Fruit fly (Drosophila melanogaster) whole organism, embryonic: Measurements from ENCODE around the gene CG31468.

Experiments
- Ada2b ChIP-seq: fragments of 200-800 bp; sonication (Bioruptor generic); IDR thresholded peaks from 2 replicates; pipeline ENCODE4 v1.3.6; 2022; ENCODE audit warnings: missing biosample characterization, missing genetic modification characterization
- CG11723 ChIP-seq: fragments of 200-800 bp; sonication (Bioruptor generic); optimal IDR thresholded peaks from 2 replicates; lab custom pipeline; 2017; ENCODE audit warnings: missing biosample characterization, mild to moderate bottlenecking, missing genetic modification characterization
- CG15601 ChIP-seq: fragments of 200-800 bp; sonication (Bioruptor generic); optimal IDR thresholded peaks from 3 replicates; lab custom pipeline; 2019; ENCODE audit warnings: missing biosample characterization, mild to moderate bottlenecking, missing genetic modification characterization, moderate library complexity
- CG17829 ChIP-seq: fragments of 200-800 bp; optimal IDR thresholded peaks from 2 replicates; lab custom pipeline; 2019; ENCODE audit warnings: missing biosample characterization, mild to moderate bottlenecking, missing genetic modification characterization, moderate library complexity
- CG18619 ChIP-seq: fragments of 200-800 bp; sonication (Bioruptor generic); optimal IDR thresholded peaks from 3 replicates; lab custom pipeline; 2017; ENCODE audit warnings: missing biosample characterization, mild to moderate bottlenecking, missing genetic modification characterization
- CG33213 ChIP-seq: fragments of 200-800 bp; sonication (Bioruptor generic); optimal IDR thresholded peaks from 3 replicates; lab custom pipeline; 2016; ENCODE audit warnings: missing biosample characterization, missing genetic modification characterization
- CG34224 ChIP-seq: fragments of 200-800 bp; sonication (Bioruptor generic); IDR thresholded peaks from 3 replicates; pipeline ENCODE4 v1.3.6; 2022; ENCODE audit warnings: missing biosample characterization, missing genetic modification characterization; ENCODE audit not compliant: partially characterized antibody
- CG6654 ChIP-seq: fragments of 200-800 bp; sonication (Bioruptor generic); optimal IDR thresholded peaks from 2 replicates; lab custom pipeline; 2017; ENCODE audit warnings: missing biosample characterization, mild to moderate bottlenecking, missing genetic modification characterization
- CG6689 ChIP-seq: fragments of 200-800 bp; sonication (Bioruptor generic); IDR thresholded peaks from 2 replicates; pipeline ENCODE4 v1.3.6; 2022; ENCODE audit warnings: missing biosample characterization, missing genetic modification characterization
- CG7963 ChIP-seq: fragments of 200-800 bp; sonication (Bioruptor generic); IDR thresholded peaks from 3 replicates; pipeline ENCODE4 v1.3.6; 2022; ENCODE audit warnings: missing biosample characterization, missing genetic modification characterization; ENCODE audit not compliant: partially characterized antibody
- CG8089 ChIP-seq: fragments of 200-800 bp; sonication (Bioruptor generic); optimal IDR thresholded peaks from 3 replicates; lab custom pipeline; 2016; ENCODE audit warnings: missing biosample characterization, missing genetic modification characterization
- CG8290 ChIP-seq, 3 experiments: fragments of 200-800 bp; sonication (Bioruptor generic); optimal IDR thresholded peaks; 2 replicates each; lab custom pipeline; 2016 to 2019; ENCODE audit warnings: missing biosample characterization in 3 of 3, missing genetic modification characterization in 3 of 3, mild to moderate bottlenecking in 2 of 3, moderate library complexity in 1 of 3
- CG8924 ChIP-seq: fragments of 200-800 bp; optimal IDR thresholded peaks from 3 replicates; lab custom pipeline; 2019; ENCODE audit warnings: missing biosample characterization, mild to moderate bottlenecking, missing genetic modification characterization, moderate library complexity
- CG9437 ChIP-seq: fragments of 200-800 bp; sonication (Bioruptor generic); optimal IDR thresholded peaks from 2 replicates; lab custom pipeline; 2018; ENCODE audit warnings: missing biosample characterization, mild to moderate bottlenecking, missing genetic modification characterization
- Dll ChIP-seq: fragments of 200-800 bp; sonication (Bioruptor generic); IDR thresholded peaks from 4 replicates; pipeline ENCODE4 v1.3.6; 2022; ENCODE audit warnings: missing biosample characterization, missing genetic modification characterization; ENCODE audit not compliant: partially characterized antibody
- ERR ChIP-seq: fragments of 200-800 bp; sonication (Bioruptor generic); optimal IDR thresholded peaks from 2 replicates; lab custom pipeline; 2016; ENCODE audit warnings: missing biosample characterization, missing genetic modification characterization
- Hey ChIP-seq: fragments of 200-800 bp; sonication (Bioruptor generic); optimal IDR thresholded peaks from 3 replicates; lab custom pipeline; 2018; ENCODE audit warnings: missing biosample characterization, mild to moderate bottlenecking, missing genetic modification characterization
- Hr51 ChIP-seq, 2 experiments: fragments of 200-800 bp; sonication (Bioruptor generic); optimal IDR thresholded peaks; 2 replicates in 1 of 2; 3 replicates in 1 of 2; lab custom pipeline; 2016 to 2018; ENCODE audit warnings: missing biosample characterization in 2 of 2, missing genetic modification characterization in 2 of 2, mild to moderate bottlenecking in 1 of 2, moderate library complexity in 1 of 2
- Mes4 ChIP-seq: fragments of 200-800 bp; sonication (Bioruptor generic); optimal IDR thresholded peaks from 2 replicates; lab custom pipeline; 2016; ENCODE audit warnings: missing biosample characterization, missing genetic modification characterization
- Nf-YB ChIP-seq: fragments of 200-800 bp; sonication (Bioruptor generic); optimal IDR thresholded peaks from 3 replicates; lab custom pipeline; 2019; ENCODE audit warnings: missing biosample characterization, mild to moderate bottlenecking, missing genetic modification characterization, moderate library complexity
- Oli ChIP-seq: fragments of 200-800 bp; sonication (Bioruptor generic); optimal IDR thresholded peaks from 2 replicates; lab custom pipeline; 2018; ENCODE audit warnings: missing biosample characterization, mild to moderate bottlenecking, missing genetic modification characterization, moderate library complexity
- Sin3A ChIP-seq: fragments of >200 bp; optimal IDR thresholded peaks from 2 replicates; lab custom pipeline; 2018
- Spps ChIP-seq: fragments of 200-800 bp; sonication (Bioruptor generic); optimal IDR thresholded peaks from 2 replicates; lab custom pipeline; 2018; ENCODE audit warnings: missing biosample characterization, mild to moderate bottlenecking, missing genetic modification characterization
- Sry-β ChIP-seq: fragments of 200-800 bp; sonication (Bioruptor generic); optimal IDR thresholded peaks from 2 replicates; lab custom pipeline; 2018; ENCODE audit warnings: missing biosample characterization, mild to moderate bottlenecking, missing genetic modification characterization, moderate library complexity
- Ssrp ChIP-seq: fragments of 200-800 bp; sonication (Bioruptor generic); optimal IDR thresholded peaks from 2 replicates; lab custom pipeline; 2018; ENCODE audit warnings: missing biosample characterization, mild to moderate bottlenecking, missing genetic modification characterization, moderate library complexity
- TFAM ChIP-seq: fragments of 200-800 bp; sonication (Bioruptor generic); optimal IDR thresholded peaks from 2 replicates; lab custom pipeline; 2017; ENCODE audit warnings: missing biosample characterization, missing genetic modification characterization, inconsistent platforms
- abd-A ChIP-seq: fragments of 200-800 bp; sonication (Bioruptor generic); optimal IDR thresholded peaks from 3 replicates; lab custom pipeline; 2019; ENCODE audit warnings: missing biosample characterization, mild to moderate bottlenecking, missing genetic modification characterization, moderate library complexity
- al ChIP-seq: fragments of 200-800 bp; sonication (Bioruptor generic); IDR thresholded peaks from 2 replicates; pipeline ENCODE4 v1.3.6; 2022; ENCODE audit warnings: missing biosample characterization, missing genetic modification characterization
- ase ChIP-seq: fragments of 200-800 bp; sonication (Bioruptor generic); IDR thresholded peaks from 3 replicates; pipeline ENCODE4 v1.3.6; 2022; ENCODE audit warnings: missing biosample characterization, missing genetic modification characterization
- bsh ChIP-seq, 2 experiments: fragments of 200-800 bp; sonication (Bioruptor generic); optimal IDR thresholded peaks; 2 replicates each; lab custom pipeline; 2017 to 2018; ENCODE audit warnings: mild to moderate bottlenecking in 2 of 2, missing biosample characterization in 2 of 2, missing genetic modification characterization in 2 of 2, moderate library complexity in 1 of 2
- cato ChIP-seq: fragments of 200-800 bp; sonication (Bioruptor generic); optimal IDR thresholded peaks from 2 replicates; lab custom pipeline; 2016; ENCODE audit warnings: missing biosample characterization, missing genetic modification characterization, borderline replicate concordance
- chif ChIP-seq, 2 experiments: fragments of 200-800 bp; sonication (Bioruptor generic); optimal IDR thresholded peaks; 3 replicates each; lab custom pipeline; 2016; ENCODE audit warnings: missing biosample characterization in 2 of 2, missing genetic modification characterization in 2 of 2
- chinmo ChIP-seq: fragments of 200-800 bp; sonication (Bioruptor generic); IDR thresholded peaks from 4 replicates; pipeline ENCODE4 v1.3.6; 2022; ENCODE audit warnings: missing biosample characterization, missing genetic modification characterization; ENCODE audit not compliant: partially characterized antibody
- chm ChIP-seq: fragments of 200-800 bp; sonication (Bioruptor generic); IDR thresholded peaks from 2 replicates; pipeline ENCODE4 v1.3.6; 2022; ENCODE audit warnings: missing biosample characterization, missing genetic modification characterization
- da ChIP-seq: fragments of 200-800 bp; sonication (Bioruptor generic); optimal IDR thresholded peaks from 2 replicates; lab custom pipeline; 2016; ENCODE audit warnings: missing biosample characterization, missing genetic modification characterization
- danr ChIP-seq: fragments of 200-800 bp; sonication (Bioruptor generic); IDR thresholded peaks from 2 replicates; pipeline ENCODE4 v1.3.6; 2022; ENCODE audit warnings: missing biosample characterization, missing genetic modification characterization
- dmrt11E ChIP-seq: fragments of 200-800 bp; sonication (Bioruptor generic); optimal IDR thresholded peaks from 3 replicates; lab custom pipeline; 2018; ENCODE audit warnings: missing biosample characterization, mild to moderate bottlenecking, missing genetic modification characterization, moderate library complexity
- gem ChIP-seq: fragments of 200-800 bp; sonication (Bioruptor generic); optimal IDR thresholded peaks from 2 replicates; lab custom pipeline; 2019; ENCODE audit warnings: missing biosample characterization, mild to moderate bottlenecking, missing genetic modification characterization, moderate library complexity
- ham ChIP-seq: fragments of 200-800 bp; sonication (Bioruptor generic); IDR thresholded peaks from 2 replicates; pipeline ENCODE4 v1.3.6; 2022; ENCODE audit warnings: missing biosample characterization, missing genetic modification characterization
- ind ChIP-seq: fragments of 200-800 bp; sonication (Bioruptor generic); optimal IDR thresholded peaks from 3 replicates; lab custom pipeline; 2016; ENCODE audit warnings: missing biosample characterization, missing genetic modification characterization
- kah ChIP-seq: fragments of 200-800 bp; sonication (Bioruptor generic); optimal IDR thresholded peaks from 2 replicates; lab custom pipeline; 2018; ENCODE audit warnings: missing biosample characterization, mild to moderate bottlenecking, missing genetic modification characterization
- lab ChIP-seq: fragments of 200-800 bp; sonication (Bioruptor generic); optimal IDR thresholded peaks from 3 replicates; lab custom pipeline; 2017; ENCODE audit warnings: missing biosample characterization, missing genetic modification characterization, mild to moderate bottlenecking, moderate library complexity, missing genetic modification reagents
- maf-S ChIP-seq: fragments of 200-800 bp; sonication (Bioruptor generic); optimal IDR thresholded peaks from 2 replicates; lab custom pipeline; 2016; ENCODE audit warnings: missing biosample characterization, missing genetic modification characterization
- nau ChIP-seq: fragments of 200-800 bp; sonication (Bioruptor generic); optimal IDR thresholded peaks from 3 replicates; lab custom pipeline; 2017; ENCODE audit warnings: missing biosample characterization, mild to moderate bottlenecking, missing genetic modification characterization, missing genetic modification reagents
- onecut ChIP-seq: fragments of 200-800 bp; sonication (Bioruptor generic); IDR thresholded peaks from 2 replicates; pipeline ENCODE4 v1.3.6; 2022; ENCODE audit warnings: missing biosample characterization, missing genetic modification characterization
- p53 ChIP-seq: fragments of 200-800 bp; sonication (Bioruptor generic); optimal IDR thresholded peaks from 2 replicates; lab custom pipeline; 2016; ENCODE audit warnings: missing biosample characterization, missing genetic modification characterization
- sob ChIP-seq: fragments of 200-800 bp; sonication (Bioruptor generic); IDR thresholded peaks from 2 replicates; pipeline ENCODE4 v1.3.6; 2022; ENCODE audit warnings: missing biosample characterization, missing genetic modification characterization
- sr ChIP-seq: fragments of 200-800 bp; sonication (Bioruptor generic); IDR thresholded peaks from 3 replicates; pipeline ENCODE4 v1.3.6; 2022; ENCODE audit warnings: missing biosample characterization, missing genetic modification characterization
- tna ChIP-seq: fragments of 200-800 bp; sonication (Bioruptor generic); IDR thresholded peaks from 2 replicates; pipeline ENCODE4 v1.3.6; 2022; ENCODE audit warnings: missing biosample characterization, missing genetic modification characterization; ENCODE audit not compliant: partially characterized antibody

The CG31468 gene

DNA sequence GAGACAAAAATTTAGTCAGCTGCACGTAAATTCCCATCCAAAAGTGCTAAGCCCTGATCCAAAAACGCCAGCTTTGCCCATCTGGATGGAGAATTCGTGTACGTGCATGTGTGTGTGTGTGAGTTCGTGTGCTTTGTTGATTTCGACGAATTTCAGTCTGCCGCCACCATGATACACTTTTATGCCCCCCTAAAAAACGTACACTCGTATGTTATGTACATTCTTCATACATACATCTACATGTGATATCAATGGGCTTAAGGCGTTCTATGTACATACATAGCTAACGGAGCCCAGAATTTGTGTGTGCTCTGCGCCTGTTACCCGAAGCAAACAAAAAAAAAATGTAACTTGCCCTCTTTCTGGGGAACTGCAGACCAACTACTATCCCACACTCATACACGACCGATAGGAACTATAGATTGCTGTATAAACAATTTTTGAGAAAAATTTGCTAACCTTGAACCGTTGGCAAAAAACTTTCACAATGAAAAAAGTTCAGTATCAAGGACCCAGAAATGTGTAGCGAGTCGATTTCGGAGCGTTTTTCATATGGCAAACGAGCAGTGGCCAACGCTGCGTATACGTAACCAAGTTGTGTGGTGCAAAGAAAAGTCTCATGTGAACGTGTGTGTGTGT is 25.7 kb upstream of the CG31468 start (continued):
- TF ChIP-seq kah (GFP tag; lab: Kevin White, UChicago) (no peak), abd-A (peak; percentile 71), chm (GFP tag; lab: Robert Waterston, UW) (no peak), CG8290 (GFP tag; optimal IDR thresholded peaks at IDR 0.05; lab: Kevin White, UChicago) (no peak), CG8290 (tag; optimal IDR thresholded peaks at IDR 0.05; lab: Kevin White, UChicago) (peak in 1 of 2 experiments; percentile 65), gem (tag; lab: Kevin White, UChicago) (no peak), bsh (GFP tag; optimal IDR thresholded peaks at IDR 0.05; lab: Kevin White, UChicago) (no peak), tna (GFP tag; lab: Robert Waterston, UW) (no peak), CG17829 (no peak), cato (GFP tag; lab: Kevin White, UChicago) (no peak), CG15601 (tag; lab: Kevin White, UChicago) (peak; percentile 35), CG34224 (GFP tag; lab: Robert Waterston, UW) (no peak), lab (GFP tag; lab: Kevin White, UChicago) (peak; percentile 68), p53 (GFP tag; lab: Kevin White, UChicago) (no peak), dmrt11E (tag; lab: Kevin White, UChicago) (no peak), onecut (no peak), CG18619 (GFP tag; lab: Kevin White, UChicago) (peak; percentile 34), ham (GFP tag; lab: Robert Waterston, UW) (no peak), CG7963 (no peak), CG6689 (GFP tag; lab: Robert Waterston, UW) (no peak), Hey (tag; lab: Kevin White, UChicago) (peak; percentile 41), CG8089 (GFP tag; lab: Kevin White, UChicago) (no peak), TFAM (no peak), Ssrp (tag; lab: Kevin White, UChicago) (no peak), Dll (GFP tag; lab: Robert Waterston, UW) (no peak), Sin3A (lab: Kevin White, UChicago) (no peak), ase (no peak), Mes4 (GFP tag; lab: Kevin White, UChicago) (no peak), CG6654 (no peak), Ada2b (GFP tag; lab: Robert Waterston, UW) (no peak), Spps (tag; lab: Kevin White, UChicago) (no peak), al (no peak), CG9437 (GFP tag; lab: Kevin White, UChicago) (peak; percentile 26), Sry-β (GFP tag; lab: Kevin White, UChicago) (no peak), CG33213 (GFP tag; lab: Kevin White, UChicago) (no peak), Oli (tag; lab: Kevin White, UChicago) (no peak), ind (GFP tag; lab: Kevin White, UChicago) (no peak), CG11723 (GFP tag; lab: Kevin White, UChicago) (no peak), danr (GFP tag; lab: Robert Waterston, UW) (no peak), chinmo (0 out of 4 replicates have a peak, but pooled peaks have one; percentile 32), sob (GFP tag; lab: Robert Waterston, UW) (peak; percentile 63; the same call in 1 of the 2 replicates), maf-S (GFP tag; lab: Kevin White, UChicago) (no peak), ERR (GFP tag; lab: Kevin White, UChicago) (no peak), Hr51 (GFP tag; optimal IDR thresholded peaks at IDR 0.05; lab: Kevin White, UChicago) (no peak), Nf-YB (GFP tag; lab: Kevin White, UChicago) (no peak), sr (no peak), CG8924 (tag; lab: Kevin White, UChicago) (no peak), chif (GFP tag; optimal IDR thresholded peaks at IDR 0.05; lab: Kevin White, UChicago) (no peak), da (GFP tag; lab: Kevin White, UChicago) (no peak), nau (GFP tag; lab: Kevin White, UChicago) (peak; percentile 40)
